Fruit fly (Drosophila melanogaster) whole organism, wandering third instar larva: ENCODE measurements around the gene CG17754.

Experiments used
- Dif ChIP-seq: fragments of 200-275, 200-300 bp; sonication (Bioruptor generic); optimal IDR thresholded peaks from 2 replicates; lab custom pipeline; 2018; ENCODE audit warnings: missing biosample characterization, missing genetic modification characterization; ENCODE audit not compliant: partially characterized antibody
- Hr83 ChIP-seq: fragments of 200-300 bp; sonication (Bioruptor generic); optimal IDR thresholded peaks from 2 replicates; lab custom pipeline; 2016; ENCODE audit warnings: missing biosample characterization, mild to moderate bottlenecking, missing genetic modification characterization, moderate library complexity; ENCODE audit not compliant: poor library complexity, severe bottlenecking
- psq ChIP-seq: fragments of 200-800 bp; sonication (Bioruptor generic); optimal IDR thresholded peaks from 3 replicates; lab custom pipeline; 2017; ENCODE audit warnings: missing biosample characterization, mild to moderate bottlenecking, missing genetic modification characterization, moderate library complexity
- tai ChIP-seq: sonication (Bioruptor generic); optimal IDR thresholded peaks from 2 replicates; lab custom pipeline; 2016; ENCODE audit warnings: missing biosample characterization, missing genetic modification characterization

DNA sequence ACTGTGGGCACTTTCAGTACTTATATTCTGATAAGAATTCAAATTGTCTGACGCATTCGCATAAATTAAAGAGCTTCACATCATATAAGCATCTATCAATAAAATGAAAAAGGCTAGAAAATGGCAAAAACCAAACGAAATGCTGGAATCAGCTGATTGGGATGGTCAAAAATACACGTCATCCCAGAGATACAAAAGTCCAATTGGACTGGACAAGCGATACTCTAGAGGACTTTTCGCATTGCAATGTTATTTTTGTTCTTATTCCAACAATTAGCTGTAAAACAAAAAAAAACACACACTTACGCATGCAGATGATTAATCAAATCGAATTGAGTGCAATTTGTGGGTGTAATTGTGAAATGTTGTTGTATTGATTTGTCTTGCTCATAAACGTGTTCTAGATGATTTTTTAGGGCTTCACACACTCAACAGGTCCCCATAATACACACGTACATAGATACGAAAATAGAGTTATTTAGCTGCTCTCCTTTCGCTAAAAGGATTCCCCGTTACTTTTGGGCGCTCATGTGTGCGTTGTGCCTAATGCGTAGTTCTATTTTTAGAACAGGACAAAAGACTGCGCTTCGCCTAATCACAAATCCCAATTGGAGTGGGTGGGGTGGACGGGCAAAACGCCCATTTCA, 31.9 kb downstream of the CG17754 start:
- TF ChIP-seq psq (GFP tag; lab: Kevin White, UChicago) (no peak), Dif (GFP tag; lab: Kevin White, UChicago) (no peak), tai (GFP tag; lab: Kevin White, UChicago) (no peak), Hr83 (no peak)
